Fruit fly (Drosophila melanogaster): ENCODE data around the gene O-fut2.
A peak's percentile ranks its signal among the peaks of the same experiment; 100 is the strongest.

O-fut2 gene

DNA sequence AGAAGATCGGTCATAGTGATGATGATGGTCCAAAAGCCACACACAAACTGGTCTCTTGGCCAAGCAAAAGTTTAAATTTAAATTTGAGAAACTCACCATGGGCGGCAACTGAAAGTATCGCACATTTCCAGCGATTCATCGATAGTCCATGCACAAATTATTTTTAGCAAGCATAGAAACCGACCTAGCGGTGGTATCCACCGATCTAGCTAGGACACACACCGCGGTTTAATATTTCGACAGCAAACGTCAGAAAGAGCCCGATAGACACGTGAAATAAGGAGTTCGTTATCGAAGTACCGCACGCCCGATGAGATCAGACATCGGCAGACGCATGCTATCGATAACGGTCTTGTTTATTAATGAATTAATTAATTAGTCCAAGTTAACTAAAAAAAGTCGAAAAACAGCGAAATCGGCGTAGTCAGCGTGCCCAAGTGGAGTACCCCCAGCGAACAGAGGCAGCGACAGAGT is 47.0 kb upstream of the O-fut2 start, which contains the start of gene CG14795 (continued):
- no peak for TF ChIP-seq so (GFP tag; IDR thresholded peaks at IDR 0.05)
- no peak for TF ChIP-seq Drgx (GFP tag; IDR thresholded peaks at IDR 0.05)
- no peak for TF ChIP-seq Fer2 (tag; optimal IDR thresholded peaks at IDR 0.05)
- TF ChIP-seq Ada2b (GFP tag; IDR thresholded peaks at IDR 0.05) = no peak
- no peak for TF ChIP-seq wor (GFP tag; IDR thresholded peaks at IDR 0.05)
- no peak for TF ChIP-seq klu (GFP tag; IDR thresholded peaks at IDR 0.05)
- TF ChIP-seq Atf6 (GFP tag; IDR thresholded peaks at IDR 0.05) = no peak
- peak; percentile 49 for TF ChIP-seq CG2120 (GFP tag; optimal IDR thresholded peaks at IDR 0.05)
- TF ChIP-seq Ets97D (GFP tag; optimal IDR thresholded peaks at IDR 0.05) = peak; percentile 97
- TF ChIP-seq CG7786 (GFP tag; optimal IDR thresholded peaks at IDR 0.05) = peak; percentile 20
- no peak for TF ChIP-seq NC2α (GFP tag; optimal IDR thresholded peaks at IDR 0.05)
- TF ChIP-seq Med (GFP tag) = peak; percentile 89
- no peak for TF ChIP-seq kni (GFP tag; optimal IDR thresholded peaks at IDR 0.05)
- no peak for TF ChIP-seq lov (optimal IDR thresholded peaks at IDR 0.05)
- no peak for TF ChIP-seq lov (GFP tag; IDR thresholded peaks at IDR 0.05)
- TF ChIP-seq luna (GFP tag; optimal IDR thresholded peaks at IDR 0.05) = no peak
- no peak for TF ChIP-seq CG4707 (GFP tag; optimal IDR thresholded peaks at IDR 0.05)
- no peak for TF ChIP-seq CG4360 (GFP tag; IDR thresholded peaks at IDR 0.05)
- TF ChIP-seq pum (GFP tag; optimal IDR thresholded peaks at IDR 0.05) = no peak
- TF ChIP-seq Bgb (GFP tag; IDR thresholded peaks at IDR 0.05; ENCODE audit: partially characterized antibody) = peak; percentile 98
- peak; percentile 13 for TF ChIP-seq CG3163 (GFP tag; optimal IDR thresholded peaks at IDR 0.05)
- TF ChIP-seq CG2678 (tag; optimal IDR thresholded peaks at IDR 0.05) = peak; percentile 13
- TF ChIP-seq Poxn (GFP tag; IDR thresholded peaks at IDR 0.05) = no peak
- TF ChIP-seq sens-2 (GFP tag; IDR thresholded peaks at IDR 0.05) = no peak
- no peak for TF ChIP-seq CG32767 (GFP tag; IDR thresholded peaks at IDR 0.05)
- TF ChIP-seq fd64A (GFP tag; optimal IDR thresholded peaks at IDR 0.05) = no peak
- TF ChIP-seq ash1 (GFP tag; optimal IDR thresholded peaks at IDR 0.05) = no peak
- no peak for TF ChIP-seq HHEX (GFP tag; optimal IDR thresholded peaks at IDR 0.05)
- no peak for TF ChIP-seq CG2199 (GFP tag; IDR thresholded peaks at IDR 0.05)
- no peak for TF ChIP-seq cg (GFP tag; optimal IDR thresholded peaks at IDR 0.05)
- peak in 1 of 3 experiments; percentile 49 for TF ChIP-seq Stat92E (GFP tag; optimal IDR thresholded peaks at IDR 0.05)
- no peak for TF ChIP-seq slou (GFP tag; optimal IDR thresholded peaks at IDR 0.05)
- TF ChIP-seq CG4424 (GFP tag; optimal IDR thresholded peaks at IDR 0.05) = no peak
- no peak for TF ChIP-seq sima (GFP tag; optimal IDR thresholded peaks at IDR 0.05)
- peak; percentile 90 for TF ChIP-seq CG7963 (GFP tag; IDR thresholded peaks at IDR 0.05; ENCODE audit: partially characterized antibody)
- TF ChIP-seq yki (optimal IDR thresholded peaks at IDR 0.05) = no peak
- TF ChIP-seq Ets65A (GFP tag) = peak; percentile 94
- peak; percentile 31 for TF ChIP-seq mam (GFP tag; optimal IDR thresholded peaks at IDR 0.05)
- TF ChIP-seq tin (GFP tag; optimal IDR thresholded peaks at IDR 0.05) = peak; percentile 12
- no peak for TF ChIP-seq CG1233 (GFP tag; optimal IDR thresholded peaks at IDR 0.05)
- no peak for TF ChIP-seq CG30431 (GFP tag; optimal IDR thresholded peaks at IDR 0.05)
- no peak for TF ChIP-seq GATAe (GFP tag; conservative IDR thresholded peaks at IDR 0.05)
- TF ChIP-seq CG17568 (GFP tag; optimal IDR thresholded peaks at IDR 0.05) = no peak
- TF ChIP-seq CG15269 (tag; optimal IDR thresholded peaks at IDR 0.05) = peak; percentile 6
- TF ChIP-seq CG34422 (GFP tag; IDR thresholded peaks at IDR 0.05) = 0 out of 3 replicates have a peak, but pooled peaks have one; percentile 29
- peak; percentile 99 for TF ChIP-seq Dref (GFP tag; IDR thresholded peaks at IDR 0.05)
- TF ChIP-seq Trl (optimal IDR thresholded peaks at IDR 0.05) = no peak
- no peak for TF ChIP-seq Trl (GFP tag; optimal IDR thresholded peaks at IDR 0.05)
- no peak for TF ChIP-seq CG8765 (GFP tag; IDR thresholded peaks at IDR 0.05)
- TF ChIP-seq ham (GFP tag; IDR thresholded peaks at IDR 0.05) = no peak
- no peak for TF ChIP-seq Eip74EF (GFP tag; optimal IDR thresholded peaks at IDR 0.05)
- TF ChIP-seq CG8290 (GFP tag; optimal IDR thresholded peaks at IDR 0.05) = no peak
- peak in 1 of 2 experiments; percentile 81 for TF ChIP-seq CG8290 (tag; optimal IDR thresholded peaks at IDR 0.05)
